Worm (Caenorhabditis elegans): ENCODE data around the gene str-102.
A peak's percentile ranks its signal among the peaks of the same experiment; 100 is the strongest.

The str-102 gene

ce11 chrV:15347292-15347691, 37.5 kb upstream of the str-102 start, which contains the start of gene C29F3.3:
Gene C29F3.3 (minus strand): TSS chrV:15347392.
- no peak for TF ChIP-seq ZK546.5 (tag; optimal IDR thresholded peaks at IDR 0.05)
- no peak for TF ChIP-seq unc-39 (tag; optimal IDR thresholded peaks at IDR 0.05)
- TF ChIP-seq nfya-1 (tag; optimal IDR thresholded peaks at IDR 0.05; ENCODE audit: insufficient read depth): no peak
- no peak for TF ChIP-seq nhr-12 (tag; optimal IDR thresholded peaks at IDR 0.05)

- TF ChIP-seq elt-2 (tag; optimal IDR thresholded peaks at IDR 0.05): no peak
- TF ChIP-seq hmg-11 (tag; optimal IDR thresholded peaks at IDR 0.05): no peak
- no peak for TF ChIP-seq snpc-4 (tag; optimal IDR thresholded peaks at IDR 0.05)
- no peak for TF ChIP-seq ZK546.5 (tag; optimal IDR thresholded peaks at IDR 0.05)
- TF ChIP-seq ceh-28 (tag; optimal IDR thresholded peaks at IDR 0.05): no peak
- no peak for TF ChIP-seq zag-1 (tag; optimal IDR thresholded peaks at IDR 0.05)
- TF ChIP-seq nhr-237 (tag; optimal IDR thresholded peaks at IDR 0.05): no peak
- no peak for TF ChIP-seq nhr-11 (tag; optimal IDR thresholded peaks at IDR 0.05)
- no peak for TF ChIP-seq pha-4 (tag; optimal IDR thresholded peaks at IDR 0.05)
- no peak for TF ChIP-seq jun-1 (tag; optimal IDR thresholded peaks at IDR 0.05)
Measured at ce11 chrV:15349044-15349443, 35.8 kb upstream of the str-102 start, which contains the start of gene clec-230. Gene clec-230 (minus strand): TSS chrV:15349144.

- TF ChIP-seq nhr-237 (tag; optimal IDR thresholded peaks at IDR 0.05) (no peak), tbx-2 (tag; optimal IDR thresholded peaks at IDR 0.05) (no peak), mdl-1 (tag; optimal IDR thresholded peaks at IDR 0.05) (no peak), unc-62 (GFP tag; optimal IDR thresholded peaks at IDR 0.05) (no peak), nfya-1 (tag; optimal IDR thresholded peaks at IDR 0.05; ENCODE audit: insufficient read depth) (no peak), jun-1 (tag; optimal IDR thresholded peaks at IDR 0.05) (no peak), nhr-25 (tag; optimal IDR thresholded peaks at IDR 0.05) (no peak), hmg-11 (tag; optimal IDR thresholded peaks at IDR 0.05) (no peak), eor-1 (tag; optimal IDR thresholded peaks at IDR 0.05) (no peak), nhr-77 (tag; optimal IDR thresholded peaks at IDR 0.05) (no peak), pqm-1 (tag; optimal IDR thresholded peaks at IDR 0.05) (no peak), nhr-11 (tag; optimal IDR thresholded peaks at IDR 0.05) (no peak), ZK546.5 (tag; optimal IDR thresholded peaks at IDR 0.05) (no peak)
Measured at ce11 chrV:15350615-15351014, 34.2 kb upstream of the str-102 start, which contains the start of gene clec-231. Gene clec-231 (minus strand): TSS chrV:15350715.

ce11 chrV:15352376-15352775, 32.5 kb upstream of the str-102 start, which contains the start of gene srx-58:
Gene srx-58 (plus strand): TSS chrV:15352676.
- TF ChIP-seq nhr-237 (tag; optimal IDR thresholded peaks at IDR 0.05) (no peak), egl-5 (tag; optimal IDR thresholded peaks at IDR 0.05) (no peak), fos-1 (tag; optimal IDR thresholded peaks at IDR 0.05) (no peak), unc-39 (tag; optimal IDR thresholded peaks at IDR 0.05) (no peak), aly-2 (tag; optimal IDR thresholded peaks at IDR 0.05) (no peak), elt-1 (tag; optimal IDR thresholded peaks at IDR 0.05) (no peak), jun-1 (tag; optimal IDR thresholded peaks at IDR 0.05) (no peak), ceh-28 (tag; optimal IDR thresholded peaks at IDR 0.05) (no peak), mdl-1 (tag; optimal IDR thresholded peaks at IDR 0.05) (no peak), nfya-1 (tag; optimal IDR thresholded peaks at IDR 0.05; ENCODE audit: insufficient read depth) (no peak), unc-62 (GFP tag; optimal IDR thresholded peaks at IDR 0.05) (no peak), snpc-4 (tag; optimal IDR thresholded peaks at IDR 0.05) (no peak), nhr-43 (tag; optimal IDR thresholded peaks at IDR 0.05; ENCODE audit: poor library complexity, severe bottlenecking) (no peak), skn-1 (tag; optimal IDR thresholded peaks at IDR 0.05) (no peak)

- TF ChIP-seq aly-2 (tag; optimal IDR thresholded peaks at IDR 0.05) (no peak), unc-62 (GFP tag; optimal IDR thresholded peaks at IDR 0.05) (no peak), elt-3 (tag; optimal IDR thresholded peaks at IDR 0.05) (no peak), ama-1 (optimal IDR thresholded peaks at IDR 0.05) (no peak), nhr-11 (tag; optimal IDR thresholded peaks at IDR 0.05) (no peak), nhr-12 (tag; optimal IDR thresholded peaks at IDR 0.05) (no peak), eor-1 (tag; optimal IDR thresholded peaks at IDR 0.05) (no peak), hmg-11 (tag; optimal IDR thresholded peaks at IDR 0.05) (no peak), pqm-1 (tag; optimal IDR thresholded peaks at IDR 0.05) (peak; percentile 99), ZK546.5 (tag; optimal IDR thresholded peaks at IDR 0.05) (no peak), nhr-23 (tag; optimal IDR thresholded peaks at IDR 0.05) (no peak), egl-5 (tag; optimal IDR thresholded peaks at IDR 0.05) (no peak), pha-4 (tag; optimal IDR thresholded peaks at IDR 0.05) (no peak), ceh-28 (tag; optimal IDR thresholded peaks at IDR 0.05) (no peak), nhr-25 (tag; optimal IDR thresholded peaks at IDR 0.05) (no peak), nfya-1 (tag; optimal IDR thresholded peaks at IDR 0.05; ENCODE audit: insufficient read depth) (no peak), nhr-76 (tag; optimal IDR thresholded peaks at IDR 0.05) (no peak), ceh-16 (tag; optimal IDR thresholded peaks at IDR 0.05) (no peak), tbx-2 (tag; optimal IDR thresholded peaks at IDR 0.05) (no peak), ceh-9 (tag; optimal IDR thresholded peaks at IDR 0.05) (no peak), egl-27 (tag; optimal IDR thresholded peaks at IDR 0.05) (peak; percentile 60), ztf-4 (tag; optimal IDR thresholded peaks at IDR 0.05) (no peak), nhr-77 (tag; optimal IDR thresholded peaks at IDR 0.05) (no peak), zag-1 (tag; optimal IDR thresholded peaks at IDR 0.05) (no peak), daf-12 (tag; optimal IDR thresholded peaks at IDR 0.05) (no peak), jun-1 (tag; optimal IDR thresholded peaks at IDR 0.05) (peak; percentile 57), fkh-2 (tag; optimal IDR thresholded peaks at IDR 0.05) (no peak), snpc-4 (tag; optimal IDR thresholded peaks at IDR 0.05) (no peak), elt-2 (tag; optimal IDR thresholded peaks at IDR 0.05) (peak; percentile 99), ztf-11 (tag; optimal IDR thresholded peaks at IDR 0.05) (no peak), lin-15B (tag; optimal IDR thresholded peaks at IDR 0.05) (no peak)
Measured at ce11 chrV:15354648-15355047, 30.2 kb upstream of the str-102 start, which contains the start of gene C29F3.7. Gene C29F3.7 (plus strand): TSS chrV:15354901.

All from whole organism, L3 larva.